Worm (Caenorhabditis elegans) whole organism, L2 larva: ENCODE results near the gene pix-1.

ENCODE experiments used
- aly-2 ChIP-seq: fragments of 150-350 bp; optimal IDR thresholded peaks from 2 replicates; lab custom pipeline; 2014; ENCODE audit warnings: missing biosample characterization, missing genetic modification characterization
- ama-1 ChIP-seq: fragments of 150-350 bp; optimal IDR thresholded peaks from 2 replicates; lab custom pipeline; 2018; ENCODE audit warnings: inconsistent platforms

DNA sequence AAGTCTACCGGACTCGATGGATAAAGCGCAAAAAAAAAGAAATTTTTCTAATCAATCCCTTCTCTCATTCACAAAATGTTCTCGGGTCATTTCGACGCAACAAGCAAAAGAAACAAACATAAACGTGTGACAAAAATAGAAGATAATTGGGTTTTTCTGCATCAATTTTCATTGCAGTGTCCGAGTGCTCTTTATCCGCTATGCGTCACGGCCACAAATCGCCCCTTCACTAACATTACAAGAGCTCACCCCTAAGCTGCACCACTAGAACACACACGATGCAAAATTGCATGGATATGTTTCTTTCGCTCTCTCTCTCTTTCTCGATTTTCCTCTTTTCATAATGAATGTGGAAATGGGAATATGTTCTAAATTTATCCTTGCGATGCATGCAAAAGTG, 30.9 kb upstream of the pix-1 start:
- no peak for TF ChIP-seq aly-2 (tag; lab: Kevin White, UChicago)
- no peak for TF ChIP-seq ama-1 (lab: Kevin White, UChicago)
